Worm (Caenorhabditis elegans) whole organism, midembryonic: ENCODE measurements around the gene fbxa-208.

Experiments used
- T22C8.4 ChIP-seq: fragments of 200-800 bp; sonication (Bioruptor generic); IDR thresholded peaks from 2 replicates; pipeline ENCODE4 v1.3.6; 2022; ENCODE audit warnings: missing genetic modification characterization, missing compliant biosample characterization
- cog-1 ChIP-seq: sonication (generic microtip); optimal IDR thresholded peaks from 2 replicates; lab custom pipeline; 2016; ENCODE audit warnings: missing genetic modification characterization, missing compliant biosample characterization
- flt-1 ChIP-seq: fragments of 200-800 bp; sonication (Bioruptor generic); IDR thresholded peaks from 2 replicates; pipeline ENCODE4 v1.3.6; 2022; ENCODE audit warnings: missing genetic modification characterization, missing compliant biosample characterization
- klf-2 ChIP-seq: fragments of 200-800 bp; sonication (Bioruptor generic); conservative IDR thresholded peaks from 2 replicates; pipeline ENCODE4 v1.3.6; 2022; ENCODE audit warnings: missing genetic modification reagents, missing genetic modification characterization, missing compliant biosample characterization
- med-1 ChIP-seq: sonication (generic microtip); optimal IDR thresholded peaks from 2 replicates; lab custom pipeline; 2017; ENCODE audit warnings: missing genetic modification characterization, mild to moderate bottlenecking, missing compliant biosample characterization, antibody characterized with exemption, missing genetic modification reagents; ENCODE audit not compliant: insufficient read depth
- ref-1 ChIP-seq: fragments of 200-800 bp; sonication (Bioruptor generic); conservative IDR thresholded peaks from 2 replicates; pipeline ENCODE4 v1.3.6; 2022; ENCODE audit warnings: missing genetic modification reagents, missing genetic modification characterization, missing compliant biosample characterization
- tab-1 ChIP-seq: fragments of 200-800 bp; sonication (Bioruptor generic); IDR thresholded peaks from 2 replicates; pipeline ENCODE4 v1.3.6; 2022; ENCODE audit warnings: missing genetic modification characterization, missing compliant biosample characterization
- ztf-23 ChIP-seq: fragments of 200-800 bp; sonication (Bioruptor generic); IDR thresholded peaks from 2 replicates; pipeline ENCODE4 v1.3.6; 2022; ENCODE audit warnings: missing genetic modification reagents, missing genetic modification characterization, missing compliant biosample characterization
- ztf-29 ChIP-seq: fragments of 200-800 bp; sonication (Bioruptor generic); IDR thresholded peaks from 2 replicates; pipeline ENCODE4 v1.3.6; 2022; ENCODE audit warnings: missing genetic modification reagents, missing genetic modification characterization, missing compliant biosample characterization

The fbxa-208 gene

ce11 chrIII:1275513-1275912, 18.9 kb downstream of the fbxa-208 start, which contains the start of gene fbxa-30:
Gene fbxa-30, minus strand, starts transcription at chrIII:1275613.
- TF ChIP-seq ref-1 (GFP tag; lab: Robert Waterston, UW), result no peak
- TF ChIP-seq ztf-23, result no peak
- no peak for TF ChIP-seq cog-1
- no peak for TF ChIP-seq tab-1
- no peak for TF ChIP-seq flt-1
- TF ChIP-seq med-1 (GFP tag; lab: Kevin White, UChicago), result no peak

DNA sequence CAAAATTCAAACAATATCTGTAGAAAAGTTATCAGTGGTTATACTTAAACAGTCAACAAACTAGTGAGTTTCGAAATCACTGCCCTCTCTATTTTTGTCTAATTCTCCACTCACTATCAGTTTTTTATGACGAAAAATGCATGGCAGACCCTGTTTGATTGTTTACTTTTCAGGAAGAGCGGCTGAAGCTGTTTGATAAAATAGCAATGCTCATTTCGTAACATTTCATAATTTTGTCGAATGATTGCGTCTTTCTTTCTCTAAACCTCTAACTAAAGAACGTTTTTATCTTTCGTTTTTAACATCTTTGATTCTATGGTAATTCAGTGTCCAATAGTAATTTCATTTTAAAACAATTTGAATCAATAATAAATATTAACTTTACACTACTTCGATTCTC, 22.6 kb downstream of the fbxa-208 start:
- TF ChIP-seq flt-1 (no peak), tab-1 (no peak), cog-1 (no peak), ref-1 (GFP tag; lab: Robert Waterston, UW) (no peak), ztf-29 (GFP tag; lab: Robert Waterston, UW) (no peak), med-1 (GFP tag; lab: Kevin White, UChicago) (no peak), T22C8.4 (GFP tag; lab: Robert Waterston, UW) (no peak), klf-2 (GFP tag; lab: Robert Waterston, UW) (no peak), ztf-23 (no peak)

DNA sequence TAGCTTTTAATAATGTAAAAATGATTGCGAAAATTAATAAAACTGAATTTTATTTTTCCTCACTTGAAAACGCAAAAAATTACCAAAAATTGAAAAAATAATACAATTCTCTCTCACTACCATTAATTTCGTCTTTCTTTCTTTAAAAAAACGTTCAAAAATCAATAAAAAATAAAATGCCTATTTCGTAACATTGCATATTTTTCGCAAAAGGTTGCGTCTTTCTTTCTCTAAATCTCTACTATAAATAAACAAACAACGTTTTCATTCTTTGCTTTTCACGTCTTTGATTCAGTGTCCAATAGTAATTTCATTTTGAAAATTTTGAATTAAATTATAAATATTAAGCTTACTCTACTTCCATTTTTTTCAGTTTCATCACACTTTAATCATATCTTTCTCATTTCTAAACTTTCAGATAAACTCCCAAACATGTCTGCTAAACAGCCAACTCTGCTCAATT, 28.0 kb downstream of the fbxa-208 start, which contains the start of gene fbxa-37:
fbxa-37 (plus strand) TSS at position 413 of the 463 bp plus-strand sequence.
- TF ChIP-seq ztf-29 (GFP tag; lab: Robert Waterston, UW) (no peak), ref-1 (GFP tag; lab: Robert Waterston, UW) (no peak), ztf-23 (no peak), T22C8.4 (GFP tag; lab: Robert Waterston, UW) (no peak)

DNA sequence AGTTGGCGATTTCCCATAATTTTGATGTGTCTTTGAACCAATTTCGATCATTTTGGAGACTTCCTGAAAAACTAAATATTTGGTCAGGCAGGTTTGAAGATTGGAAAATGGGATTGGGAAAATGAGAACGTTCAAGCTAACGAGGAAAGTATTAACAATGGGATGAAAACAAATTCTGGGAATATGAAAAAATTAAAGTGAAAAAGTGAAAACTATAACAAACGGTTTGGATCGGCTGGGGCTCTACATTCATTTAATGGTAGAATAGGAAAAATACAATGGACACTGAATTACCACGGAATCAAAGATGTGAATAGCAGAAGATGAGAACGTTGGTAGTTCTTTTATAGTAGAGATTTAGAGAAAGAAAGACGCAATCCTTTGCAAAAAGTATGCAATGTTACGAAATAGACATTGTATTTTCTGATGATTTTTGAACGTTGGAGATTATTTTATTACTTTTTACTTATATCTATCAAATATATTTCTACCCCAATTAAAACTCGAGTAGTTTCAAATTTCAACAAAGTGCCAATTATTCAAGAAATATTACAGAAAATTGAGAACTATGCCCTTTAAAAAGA, 31.9 kb downstream of the fbxa-208 start, which contains the start of gene fbxa-50:
fbxa-50 (minus strand) TSS at position 51 of the 584 bp plus-strand sequence.
- TF ChIP-seq ref-1 (GFP tag; lab: Robert Waterston, UW) (no peak), flt-1 (no peak), tab-1 (no peak), med-1 (GFP tag; lab: Kevin White, UChicago) (no peak), klf-2 (GFP tag; lab: Robert Waterston, UW) (no peak), ztf-29 (GFP tag; lab: Robert Waterston, UW) (no peak), cog-1 (no peak), ztf-23 (no peak), T22C8.4 (GFP tag; lab: Robert Waterston, UW) (no peak)

- TF ChIP-seq T22C8.4 (GFP tag; lab: Robert Waterston, UW) (no peak), med-1 (GFP tag; lab: Kevin White, UChicago) (no peak), ztf-29 (GFP tag; lab: Robert Waterston, UW) (no peak), flt-1 (no peak), klf-2 (GFP tag; lab: Robert Waterston, UW) (no peak), tab-1 (no peak), cog-1 (no peak), ztf-23 (no peak), ref-1 (GFP tag; lab: Robert Waterston, UW) (no peak)
Measured at ce11 chrIII:1289139-1289538, 32.5 kb downstream of the fbxa-208 start.

- TF ChIP-seq T22C8.4 (GFP tag; lab: Robert Waterston, UW) (no peak), ztf-29 (GFP tag; lab: Robert Waterston, UW) (no peak), ztf-23 (no peak), med-1 (GFP tag; lab: Kevin White, UChicago) (no peak), klf-2 (GFP tag; lab: Robert Waterston, UW) (no peak), tab-1 (no peak), flt-1 (no peak), cog-1 (no peak), ref-1 (GFP tag; lab: Robert Waterston, UW) (no peak)
Measured at ce11 chrIII:1293135-1293534, 36.5 kb downstream of the fbxa-208 start, which contains the start of gene fbxa-36. Gene fbxa-36, minus strand, starts transcription at chrIII:1293235.

ce11 chrIII:1295149-1295716, 38.6 kb downstream of the fbxa-208 start, which contains the start of gene fbxa-35:
Gene fbxa-35, plus strand, starts transcription at chrIII:1295666.
- no peak for TF ChIP-seq flt-1
- no peak for TF ChIP-seq ztf-29 (GFP tag; lab: Robert Waterston, UW)
- TF ChIP-seq cog-1, result no peak
- TF ChIP-seq T22C8.4 (GFP tag; lab: Robert Waterston, UW), result no peak
- no peak for TF ChIP-seq ztf-23
- TF ChIP-seq med-1 (GFP tag; lab: Kevin White, UChicago), result no peak
- TF ChIP-seq ref-1 (GFP tag; lab: Robert Waterston, UW), result no peak
- TF ChIP-seq klf-2 (GFP tag; lab: Robert Waterston, UW), result no peak
- no peak for TF ChIP-seq tab-1

DNA sequence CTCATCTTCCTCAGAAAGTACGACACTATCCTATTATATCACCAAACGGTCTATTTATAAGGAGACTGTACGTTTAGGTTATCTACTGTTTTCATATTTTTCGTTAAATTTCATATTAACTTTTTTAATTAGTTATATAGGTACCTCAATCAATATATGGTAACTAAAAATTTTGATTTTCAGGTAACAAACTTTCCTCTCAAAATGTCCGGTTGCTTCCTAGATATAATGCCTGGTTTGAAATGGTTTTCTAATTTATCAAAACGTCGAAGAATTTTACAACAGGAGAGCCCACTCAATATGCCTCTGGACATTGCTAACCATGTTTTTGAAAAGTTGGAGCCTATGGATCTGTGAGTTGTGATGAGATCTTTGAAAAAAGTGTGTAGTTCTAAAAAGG, 41.0 kb downstream of the fbxa-208 start, which contains the start of gene fbxa-28:
fbxa-28 (plus strand) TSS at position 301 of the 400 bp plus-strand sequence.
- TF ChIP-seq cog-1 (no peak), klf-2 (GFP tag; lab: Robert Waterston, UW) (no peak), flt-1 (no peak), med-1 (GFP tag; lab: Kevin White, UChicago) (no peak), ztf-23 (no peak), T22C8.4 (GFP tag; lab: Robert Waterston, UW) (no peak), ref-1 (GFP tag; lab: Robert Waterston, UW) (no peak), ztf-29 (GFP tag; lab: Robert Waterston, UW) (no peak), tab-1 (no peak)

ce11 chrIII:1303414-1303813, 46.8 kb downstream of the fbxa-208 start, which contains the start of gene fbxa-75:
Gene fbxa-75, plus strand, starts transcription at chrIII:1303714.
- TF ChIP-seq ztf-23 (no peak), T22C8.4 (GFP tag; lab: Robert Waterston, UW) (no peak), med-1 (GFP tag; lab: Kevin White, UChicago) (no peak)

DNA sequence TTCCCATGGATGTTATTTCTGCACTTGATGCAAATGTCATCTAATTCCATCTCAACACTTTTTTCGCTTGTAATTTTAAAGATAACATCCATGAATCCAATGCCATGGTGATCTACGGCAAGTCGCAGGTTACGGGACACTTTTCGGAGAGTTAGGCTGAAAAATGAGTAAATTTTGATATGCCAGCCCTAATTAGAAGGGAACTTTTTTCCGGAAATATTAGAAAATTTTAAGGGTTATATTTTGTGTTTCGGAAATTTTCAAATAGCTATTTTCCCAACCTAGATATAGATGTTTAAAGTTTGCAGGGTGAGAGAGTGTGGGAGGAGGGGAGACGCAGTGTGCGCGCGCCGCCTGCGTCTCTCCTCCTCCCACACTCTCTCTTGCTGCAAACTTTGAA, 50.7 kb downstream of the fbxa-208 start:
- TF ChIP-seq klf-2 (GFP tag; lab: Robert Waterston, UW), result no peak
- no peak for TF ChIP-seq ztf-23
- no peak for TF ChIP-seq T22C8.4 (GFP tag; lab: Robert Waterston, UW)
- no peak for TF ChIP-seq ref-1 (GFP tag; lab: Robert Waterston, UW)
- no peak for TF ChIP-seq flt-1
